Worm (Caenorhabditis elegans) whole organism, L3 larva: Measurements from ENCODE around the gene usp-14.

Experiments used
- ZK546.5 ChIP-seq: sonication (generic microtip); optimal IDR thresholded peaks from 2 replicates; lab custom pipeline; 2017; ENCODE audit warnings: missing biosample characterization, missing genetic modification characterization
- aly-2 ChIP-seq: fragments of 150-350 bp; optimal IDR thresholded peaks from 2 replicates; lab custom pipeline; 2014; ENCODE audit warnings: missing biosample characterization, missing genetic modification characterization
- ama-1 ChIP-seq: fragments of 150-350 bp; optimal IDR thresholded peaks from 2 replicates; lab custom pipeline; 2018
- ceh-16 ChIP-seq: sonication (generic microtip); optimal IDR thresholded peaks from 2 replicates; lab custom pipeline; 2017; ENCODE audit warnings: missing biosample characterization, missing genetic modification characterization
- ceh-28 ChIP-seq: fragments of 150-350 bp; optimal IDR thresholded peaks from 2 replicates; lab custom pipeline; 2014; ENCODE audit warnings: missing biosample characterization, missing genetic modification reagents, missing genetic modification characterization
- ceh-82 ChIP-seq: fragments of 150-350 bp; optimal IDR thresholded peaks from 2 replicates; lab custom pipeline; 2014; ENCODE audit warnings: missing biosample characterization, missing genetic modification characterization
- daf-12 ChIP-seq: fragments of 150-350 bp; optimal IDR thresholded peaks from 2 replicates; lab custom pipeline; 2014; ENCODE audit warnings: missing biosample characterization, missing genetic modification reagents, missing genetic modification characterization
- egl-27 ChIP-seq: sonication (generic microtip); optimal IDR thresholded peaks from 4 replicates; lab custom pipeline; 2017; ENCODE audit warnings: missing biosample characterization, missing genetic modification reagents, missing genetic modification characterization
- egl-5 ChIP-seq: fragments of 150-350 bp; optimal IDR thresholded peaks from 2 replicates; lab custom pipeline; 2017; ENCODE audit warnings: missing biosample characterization, missing genetic modification reagents, missing genetic modification characterization, inconsistent platforms
- elt-2 ChIP-seq: sonication (generic microtip); optimal IDR thresholded peaks from 2 replicates; lab custom pipeline; 2016; ENCODE audit warnings: missing genetic modification reagents, mild to moderate bottlenecking, missing genetic modification characterization, missing compliant biosample characterization
- elt-3 ChIP-seq, 3 experiments: fragments of 150-350 bp in 1 of 3; sonication (generic microtip) in 2 of 3; optimal IDR thresholded peaks; 2 replicates in 2 of 3; 4 replicates in 1 of 3; lab custom pipeline; 2014 to 2017; ENCODE audit warnings: missing biosample characterization in 3 of 3, missing genetic modification characterization in 3 of 3
- eor-1 ChIP-seq, 2 experiments: fragments of 150-350 bp; optimal IDR thresholded peaks; 2 replicates each; lab custom pipeline; 2014 to 2018; ENCODE audit warnings: missing biosample characterization in 2 of 2, missing genetic modification characterization in 2 of 2
- fkh-10 ChIP-seq: sonication (generic microtip); optimal IDR thresholded peaks from 2 replicates; lab custom pipeline; 2017; ENCODE audit warnings: missing biosample characterization, missing genetic modification reagents, missing genetic modification characterization
- fkh-2 ChIP-seq: fragments of 150-350 bp; optimal IDR thresholded peaks from 2 replicates; lab custom pipeline; 2014; ENCODE audit warnings: missing biosample characterization, missing genetic modification reagents, missing genetic modification characterization
- fos-1 ChIP-seq: fragments of 150-350 bp; optimal IDR thresholded peaks from 2 replicates; lab custom pipeline; 2014; ENCODE audit warnings: missing biosample characterization, missing genetic modification characterization
- hmg-11 ChIP-seq: sonication (generic microtip); optimal IDR thresholded peaks from 2 replicates; lab custom pipeline; 2016; ENCODE audit warnings: missing genetic modification characterization, missing compliant biosample characterization
- lin-15B ChIP-seq: fragments of 150-350 bp; optimal IDR thresholded peaks from 2 replicates; lab custom pipeline; 2014; ENCODE audit warnings: missing biosample characterization, missing genetic modification characterization
- lin-39 ChIP-seq: fragments of 150-350 bp; optimal IDR thresholded peaks from 2 replicates; lab custom pipeline; 2018; ENCODE audit warnings: missing biosample characterization, missing genetic modification reagents, missing genetic modification characterization
- mml-1 ChIP-seq: fragments of 150-350 bp; sonication (generic microtip); optimal IDR thresholded peaks from 3 replicates; lab custom pipeline; 2014; ENCODE audit warnings: missing biosample characterization, missing genetic modification characterization
- nfya-1 ChIP-seq: sonication (generic microtip); optimal IDR thresholded peaks from 2 replicates; lab custom pipeline; 2017; ENCODE audit warnings: missing genetic modification characterization, mild to moderate bottlenecking, missing compliant biosample characterization, antibody characterized with exemption, moderate library complexity; ENCODE audit not compliant: insufficient read depth
- nhr-11 ChIP-seq: fragments of 150-350 bp; optimal IDR thresholded peaks from 2 replicates; lab custom pipeline; 2014; ENCODE audit warnings: missing biosample characterization, missing genetic modification characterization
- nhr-12 ChIP-seq: fragments of 150-350 bp; optimal IDR thresholded peaks from 2 replicates; lab custom pipeline; 2014; ENCODE audit warnings: missing biosample characterization, missing genetic modification characterization
- nhr-23 ChIP-seq: fragments of 150-350 bp; optimal IDR thresholded peaks from 2 replicates; lab custom pipeline; 2014; ENCODE audit warnings: missing biosample characterization, missing genetic modification reagents, missing genetic modification characterization
- nhr-25 ChIP-seq: sonication (generic microtip); optimal IDR thresholded peaks from 2 replicates; lab custom pipeline; 2017; ENCODE audit warnings: missing biosample characterization, missing genetic modification characterization
- nhr-28 ChIP-seq: fragments of 150-350 bp; optimal IDR thresholded peaks from 2 replicates; lab custom pipeline; 2014; ENCODE audit warnings: missing biosample characterization, missing genetic modification characterization
- nhr-67 ChIP-seq: fragments of 150-350 bp; optimal IDR thresholded peaks from 2 replicates; lab custom pipeline; 2014; ENCODE audit warnings: missing biosample characterization, missing genetic modification characterization
- nhr-76 ChIP-seq: fragments of 150-350 bp; sonication (generic microtip); optimal IDR thresholded peaks from 5 replicates; lab custom pipeline; 2014; ENCODE audit warnings: missing biosample characterization, missing genetic modification characterization
- nhr-77 ChIP-seq: fragments of 150-350 bp; optimal IDR thresholded peaks from 2 replicates; lab custom pipeline; 2014; ENCODE audit warnings: missing biosample characterization, missing genetic modification characterization
- sea-2 ChIP-seq: fragments of 150-350 bp; sonication (generic microtip); optimal IDR thresholded peaks from 4 replicates; lab custom pipeline; 2014; ENCODE audit warnings: missing biosample characterization, missing genetic modification reagents, missing genetic modification characterization
- skn-1 ChIP-seq: fragments of 150-350 bp; optimal IDR thresholded peaks from 2 replicates; lab custom pipeline; 2014; ENCODE audit warnings: missing biosample characterization, missing genetic modification characterization
- snpc-4 ChIP-seq: fragments of 150-350 bp; optimal IDR thresholded peaks from 2 replicates; lab custom pipeline; 2014; ENCODE audit warnings: missing biosample characterization, missing genetic modification characterization
- unc-39 ChIP-seq: sonication (generic microtip); optimal IDR thresholded peaks from 4 replicates; lab custom pipeline; 2017; ENCODE audit warnings: missing biosample characterization, missing genetic modification characterization
- zag-1 ChIP-seq: fragments of 150-350 bp; optimal IDR thresholded peaks from 2 replicates; lab custom pipeline; 2014; ENCODE audit warnings: missing biosample characterization, missing genetic modification characterization

The usp-14 gene

ce11 chrII:14523645-14524223 is 35.2 kb upstream of the usp-14 start, which contains the start of gene pot-2:
Gene pot-2 (plus strand): TSS chrII:14524173.
- TF ChIP-seq eor-1 (tag; optimal IDR thresholded peaks at IDR 0.05; lab: Kevin White, UChicago) = no peak
- no peak for TF ChIP-seq ceh-82 (tag; lab: Kevin White, UChicago)
- no peak for TF ChIP-seq egl-5
- no peak for TF ChIP-seq unc-39 (tag; lab: Kevin White, UChicago)
- TF ChIP-seq nhr-28 (tag; lab: Kevin White, UChicago) = no peak
- TF ChIP-seq skn-1 (tag; lab: Kevin White, UChicago) = no peak

- TF ChIP-seq egl-27 (tag; lab: Kevin White, UChicago) (no peak), nhr-23 (no peak), sea-2 (GFP tag; lab: Kevin White, UChicago) (no peak), ama-1 (lab: Kevin White, UChicago) (no peak), lin-15B (tag; lab: Kevin White, UChicago) (no peak), nhr-67 (tag; lab: Kevin White, UChicago) (no peak), ceh-28 (tag; lab: Kevin White, UChicago) (no peak)
These were observed 34.6 kb upstream of the usp-14 start, which contains the start of gene btb-20 for ce11 chrII:14523070-14523572. Gene btb-20 (minus strand): TSS chrII:14523522.

- no peak for TF ChIP-seq fos-1 (tag; lab: Kevin White, UChicago)
- TF ChIP-seq ceh-28 (tag; lab: Kevin White, UChicago) = no peak
- no peak for TF ChIP-seq snpc-4 (tag; lab: Kevin White, UChicago)
- TF ChIP-seq elt-2 = no peak
- TF ChIP-seq nfya-1 (tag; lab: Kevin White, UChicago) = no peak
- TF ChIP-seq skn-1 (tag; lab: Kevin White, UChicago) = no peak
- no peak for TF ChIP-seq fkh-2 (tag; lab: Kevin White, UChicago)
- no peak for TF ChIP-seq sea-2 (GFP tag; lab: Kevin White, UChicago)
- no peak for TF ChIP-seq ZK546.5 (tag; lab: Kevin White, UChicago)
- TF ChIP-seq, all 47 proteins: peak for 0
These were observed 33.5 kb upstream of the usp-14 start, which contains the start of gene btb-19 for ce11 chrII:14522037-14522436. Gene btb-19 (minus strand): TSS chrII:14522137.

- no peak for TF ChIP-seq ZK546.5 (tag; lab: Kevin White, UChicago)
- no peak for TF ChIP-seq nhr-77 (tag; lab: Kevin White, UChicago)
- no peak for TF ChIP-seq zag-1
- no peak for TF ChIP-seq fkh-2 (tag; lab: Kevin White, UChicago)
- no peak for TF ChIP-seq fkh-10
- TF ChIP-seq elt-3 (tag; optimal IDR thresholded peaks at IDR 0.05; lab: Kevin White, UChicago) = no peak
- no peak for TF ChIP-seq egl-5
- no peak for TF ChIP-seq ceh-82 (tag; lab: Kevin White, UChicago)
- TF ChIP-seq nhr-12 (tag; lab: Kevin White, UChicago) = no peak
- TF ChIP-seq nhr-11 = no peak
- TF ChIP-seq nhr-25 (tag; lab: Kevin White, UChicago) = no peak
- TF ChIP-seq nhr-67 (tag; lab: Kevin White, UChicago) = no peak
- no peak for TF ChIP-seq hmg-11 (tag; lab: Kevin White, UChicago)
- no peak for TF ChIP-seq elt-2
These were observed 26.5 kb upstream of the usp-14 start, which contains the start of gene K10H10.9 for ce11 chrII:14515017-14515416. Gene K10H10.9 (minus strand): TSS chrII:14515117.

- TF ChIP-seq egl-5 (no peak), lin-39 (no peak), daf-12 (tag; lab: Kevin White, UChicago) (no peak), fos-1 (tag; lab: Kevin White, UChicago) (no peak), aly-2 (tag; lab: Kevin White, UChicago) (no peak), nhr-67 (tag; lab: Kevin White, UChicago) (no peak), mml-1 (tag; lab: Kevin White, UChicago) (no peak), nhr-76 (no peak), ceh-16 (tag; lab: Kevin White, UChicago) (no peak), egl-27 (tag; lab: Kevin White, UChicago) (no peak)
These were observed 22.7 kb upstream of the usp-14 start, which contains the start of gene K10H10.13 for ce11 chrII:14511189-14511588. Gene K10H10.13 (minus strand): TSS chrII:14511289.
